Worm (Caenorhabditis elegans) whole organism, L1 larva: ENCODE results near the gene K06A9.2.
A peak's percentile ranks its signal among the peaks of the same experiment; 100 is the strongest.

Experiments used
- C04F5.9 ChIP-seq: sonication (generic microtip); optimal IDR thresholded peaks from 2 replicates; lab custom pipeline; 2016; ENCODE audit warnings: missing genetic modification characterization, missing compliant biosample characterization
- F16B12.6 ChIP-seq: fragments of 150-350 bp; optimal IDR thresholded peaks from 2 replicates; lab custom pipeline; 2014; ENCODE audit warnings: missing biosample characterization, missing genetic modification characterization
- Y116A8C.19 ChIP-seq: sonication (generic microtip); optimal IDR thresholded peaks from 2 replicates; lab custom pipeline; 2016; ENCODE audit warnings: missing compliant biosample characterization, missing genetic modification characterization, borderline replicate concordance
- aha-1 ChIP-seq: fragments of 150-350 bp; optimal IDR thresholded peaks from 2 replicates; lab custom pipeline; 2014; ENCODE audit warnings: missing biosample characterization, missing genetic modification characterization
- blmp-1 ChIP-seq: fragments of 150-350 bp; optimal IDR thresholded peaks from 2 replicates; lab custom pipeline; 2014; ENCODE audit warnings: missing biosample characterization, missing genetic modification characterization
- ceh-63 ChIP-seq: fragments of 200-800 bp; sonication (Bioruptor generic); optimal IDR thresholded peaks from 2 replicates; lab custom pipeline; 2018; ENCODE audit warnings: mild to moderate bottlenecking, missing genetic modification characterization, missing compliant biosample characterization
- ceh-88 ChIP-seq: fragments of 200-800 bp; sonication (Bioruptor generic); IDR thresholded peaks from 2 replicates; pipeline ENCODE4 v1.3.6; 2022; ENCODE audit warnings: missing genetic modification characterization, missing compliant biosample characterization
- dsc-1 ChIP-seq: sonication (generic microtip); optimal IDR thresholded peaks from 2 replicates; lab custom pipeline; 2016; ENCODE audit warnings: mild to moderate bottlenecking, missing genetic modification characterization, missing compliant biosample characterization
- efl-1 ChIP-seq, 4 experiments: fragments of 150-350 bp; optimal IDR thresholded peaks in 3 of 4; peaks in 1 of 4; 1 replicate in 1 of 4; 2 replicates in 3 of 4; lab custom pipeline; 2014; ENCODE audit warnings: missing biosample characterization in 2 of 4, missing genetic modification characterization in 2 of 4, missing genetic modification reagents in 2 of 4
- efl-3 ChIP-seq: fragments of 200-800 bp; sonication (Bioruptor generic); optimal IDR thresholded peaks from 2 replicates; lab custom pipeline; 2018; ENCODE audit warnings: mild to moderate bottlenecking, missing genetic modification characterization, missing compliant biosample characterization
- elt-3 ChIP-seq, 6 experiments: fragments of 150-350 bp in 1 of 6; sonication (generic microtip); optimal IDR thresholded peaks; 2 replicates each; lab custom pipeline; 2017 to 2018; ENCODE audit warnings: missing biosample characterization in 6 of 6, missing genetic modification characterization in 6 of 6, inconsistent platforms in 1 of 6
- fkh-4 ChIP-seq: sonication (generic microtip); optimal IDR thresholded peaks from 2 replicates; lab custom pipeline; 2016; ENCODE audit warnings: missing compliant biosample characterization, missing genetic modification characterization, borderline replicate concordance
- fos-1 ChIP-seq: fragments of 150-350 bp; optimal IDR thresholded peaks from 2 replicates; lab custom pipeline; 2014; ENCODE audit warnings: missing biosample characterization, missing genetic modification characterization
- grh-1 ChIP-seq: fragments of 200-800 bp; sonication (Bioruptor generic); IDR thresholded peaks from 2 replicates; pipeline ENCODE4 v1.3.6; 2022; ENCODE audit warnings: missing genetic modification reagents, missing genetic modification characterization, missing compliant biosample characterization
- hpl-2 ChIP-seq: fragments of 150-350 bp; optimal IDR thresholded peaks from 2 replicates; lab custom pipeline; 2014; ENCODE audit warnings: missing biosample characterization, missing genetic modification reagents, missing genetic modification characterization
- isw-1 ChIP-seq: fragments of 200-800 bp; sonication (Bioruptor generic); IDR thresholded peaks from 2 replicates; pipeline ENCODE4 v1.3.6; 2022; ENCODE audit warnings: missing genetic modification characterization, missing compliant biosample characterization
- lin-14 ChIP-seq: fragments of 200-800 bp; sonication (Bioruptor generic); optimal IDR thresholded peaks from 2 replicates; lab custom pipeline; 2018; ENCODE audit warnings: mild to moderate bottlenecking, missing genetic modification characterization, moderate library complexity, missing compliant biosample characterization
- lin-15B ChIP-seq: fragments of 150-350 bp; sonication (generic microtip); optimal IDR thresholded peaks from 3 replicates; lab custom pipeline; 2014; ENCODE audit warnings: missing biosample characterization, missing genetic modification characterization
- lir-3 ChIP-seq: sonication (generic microtip); optimal IDR thresholded peaks from 2 replicates; lab custom pipeline; 2016; ENCODE audit warnings: mild to moderate bottlenecking, missing genetic modification characterization, moderate library complexity, missing compliant biosample characterization; ENCODE audit not compliant: poor library complexity
- lsy-2 ChIP-seq, 2 experiments: fragments of 150-350 bp; optimal IDR thresholded peaks; 2 replicates each; lab custom pipeline; 2014; ENCODE audit warnings: missing biosample characterization in 2 of 2, missing genetic modification characterization in 2 of 2
- nhr-77 ChIP-seq: fragments of 150-350 bp; optimal IDR thresholded peaks from 2 replicates; lab custom pipeline; 2014; ENCODE audit warnings: missing biosample characterization, missing genetic modification characterization
- nhr-85 ChIP-seq: sonication (generic microtip); peaks from one replicate; lab custom pipeline; 2016; ENCODE audit warnings: missing genetic modification characterization, inconsistent platforms, missing compliant biosample characterization
- pag-3 ChIP-seq: sonication (generic microtip); optimal IDR thresholded peaks from 2 replicates; lab custom pipeline; 2017; ENCODE audit warnings: missing genetic modification characterization, mild to moderate bottlenecking, missing compliant biosample characterization, antibody characterized with exemption, borderline replicate concordance; ENCODE audit not compliant: insufficient read depth
- pax-3 ChIP-seq: fragments of 200-800 bp; sonication (Bioruptor generic); optimal IDR thresholded peaks from 2 replicates; lab custom pipeline; 2018; ENCODE audit warnings: mild to moderate bottlenecking, missing genetic modification characterization, moderate library complexity, missing compliant biosample characterization
- rnt-1 ChIP-seq: sonication (generic microtip); optimal IDR thresholded peaks from 2 replicates; lab custom pipeline; 2016; ENCODE audit warnings: mild to moderate bottlenecking, missing genetic modification characterization, moderate library complexity, missing compliant biosample characterization
- snu-23 ChIP-seq: sonication (generic microtip); optimal IDR thresholded peaks from 2 replicates; lab custom pipeline; 2016; ENCODE audit warnings: missing genetic modification characterization, missing compliant biosample characterization
- sox-4 ChIP-seq: sonication (generic microtip); optimal IDR thresholded peaks from 2 replicates; lab custom pipeline; 2016; ENCODE audit warnings: missing genetic modification characterization, missing compliant biosample characterization
- swsn-7 ChIP-seq: sonication (generic microtip); optimal IDR thresholded peaks from 2 replicates; lab custom pipeline; 2016; ENCODE audit warnings: missing genetic modification characterization, missing compliant biosample characterization
- tbx-2 ChIP-seq: sonication (generic microtip); optimal IDR thresholded peaks from 2 replicates; lab custom pipeline; 2016; ENCODE audit warnings: missing genetic modification characterization, missing compliant biosample characterization
- tlp-1 ChIP-seq: fragments of 150-350 bp; optimal IDR thresholded peaks from 2 replicates; lab custom pipeline; 2014; ENCODE audit warnings: missing biosample characterization, missing genetic modification characterization
- unc-30 ChIP-seq: sonication (generic microtip); optimal IDR thresholded peaks from 2 replicates; lab custom pipeline; 2017; ENCODE audit warnings: missing biosample characterization, missing genetic modification characterization
- unc-98 ChIP-seq: fragments of 200-800 bp; sonication (Bioruptor generic); IDR thresholded peaks from 2 replicates; pipeline ENCODE4 v1.3.6; 2022; ENCODE audit warnings: missing genetic modification characterization, missing compliant biosample characterization
- xbp-1 ChIP-seq: sonication (generic microtip); optimal IDR thresholded peaks from 2 replicates; lab custom pipeline; 2016; ENCODE audit warnings: missing genetic modification characterization, missing compliant biosample characterization
- ztf-11 ChIP-seq, 2 experiments: sonication (generic microtip); optimal IDR thresholded peaks; 2 replicates each; lab custom pipeline; 2016 to 2017; ENCODE audit warnings: missing genetic modification characterization in 2 of 2, missing biosample characterization in 1 of 2, missing compliant biosample characterization in 1 of 2
- ztf-4 ChIP-seq: fragments of 150-350 bp; optimal IDR thresholded peaks from 2 replicates; lab custom pipeline; 2014; ENCODE audit warnings: missing biosample characterization, missing genetic modification characterization

The K06A9.2 gene

DNA sequence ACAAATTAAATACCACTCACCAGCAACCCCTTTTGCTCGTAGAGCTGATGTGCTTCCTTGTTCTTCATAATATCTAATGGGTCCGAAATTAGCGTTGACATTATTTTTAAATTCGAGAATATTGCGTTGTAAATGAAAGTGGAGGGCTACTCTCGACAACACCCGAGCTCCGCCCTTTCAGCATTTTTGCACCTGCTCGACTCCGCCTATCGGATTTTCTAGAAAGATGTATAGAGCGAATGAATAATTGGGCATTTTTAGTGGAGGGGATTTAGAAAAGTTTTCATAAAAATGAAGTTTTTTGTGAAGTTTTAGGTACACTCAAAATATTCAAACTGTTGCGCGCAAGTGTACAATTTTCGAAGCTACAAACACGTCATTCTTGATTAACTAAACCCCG lies 41.9 kb upstream of the K06A9.2 start, which contains the start of gene F09E10.5:
Gene F09E10.5, minus strand, starts transcription at position 101 of the 400 bp plus-strand sequence.
- TF ChIP-seq tlp-1 (tag; lab: Kevin White, UChicago) = no peak
- TF ChIP-seq grh-1 (GFP tag; lab: Robert Waterston, UW) = no peak
- TF ChIP-seq aha-1 = no peak
- no peak for TF ChIP-seq snu-23
- no peak for TF ChIP-seq xbp-1 (tag; lab: Kevin White, UChicago)
- no peak for TF ChIP-seq pax-3 (tag; lab: Kevin White, UChicago)
- TF ChIP-seq, all 84 proteins: peak for 0

DNA sequence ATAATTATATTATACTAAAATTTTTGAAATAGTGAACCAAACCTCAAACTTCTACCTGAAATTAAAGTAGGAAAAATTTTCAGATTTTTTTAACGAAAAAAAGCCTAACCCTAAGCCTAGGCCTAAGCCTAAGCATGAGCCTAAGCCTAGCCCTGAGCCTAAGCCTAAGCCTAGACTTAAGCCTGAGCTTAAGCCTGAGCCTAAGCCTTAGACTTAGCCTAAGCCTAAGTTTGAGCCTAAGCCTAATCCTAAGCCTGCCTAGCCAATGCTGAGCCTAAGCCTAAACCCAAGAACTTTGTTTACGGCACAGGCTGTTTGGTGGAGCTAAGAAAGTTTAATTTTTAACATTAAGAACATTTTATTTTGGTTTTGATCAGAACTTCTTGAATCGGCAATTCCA lies 40.2 kb upstream of the K06A9.2 start:
- TF ChIP-seq xbp-1 (tag; lab: Kevin White, UChicago) (no peak), isw-1 (GFP tag; lab: Robert Waterston, UW) (no peak), swsn-7 (tag; lab: Kevin White, UChicago) (no peak)

DNA sequence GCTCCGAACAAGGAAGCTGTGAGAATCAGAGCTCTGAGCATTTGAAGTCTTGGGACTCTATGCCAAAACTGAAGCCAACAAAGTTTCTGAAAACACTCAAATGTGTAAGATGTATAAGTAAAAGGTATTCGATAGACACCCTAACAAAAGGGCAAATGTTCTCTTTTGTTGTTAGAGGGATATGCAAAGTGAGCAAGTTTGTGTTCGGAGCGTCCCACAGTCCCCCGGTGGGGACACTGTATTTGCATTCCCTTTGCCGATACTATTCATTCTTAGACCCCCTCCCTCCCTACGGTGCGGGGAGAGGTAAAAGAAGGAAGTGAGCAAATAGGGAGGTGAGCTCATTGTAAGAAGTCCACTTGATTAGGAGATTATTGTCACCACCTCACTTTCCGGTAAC lies 38.6 kb upstream of the K06A9.2 start, which contains the start of gene F09E10.6:
Gene F09E10.6, minus strand, starts transcription at position 101 of the 400 bp plus-strand sequence.
- TF ChIP-seq fos-1 (tag; lab: Kevin White, UChicago) (no peak), lin-15B (tag; lab: Kevin White, UChicago) (no peak), efl-3 (GFP tag; lab: Kevin White, UChicago) (no peak), lin-14 (GFP tag; lab: Kevin White, UChicago) (no peak), sox-4 (no peak), lir-3 (no peak)

DNA sequence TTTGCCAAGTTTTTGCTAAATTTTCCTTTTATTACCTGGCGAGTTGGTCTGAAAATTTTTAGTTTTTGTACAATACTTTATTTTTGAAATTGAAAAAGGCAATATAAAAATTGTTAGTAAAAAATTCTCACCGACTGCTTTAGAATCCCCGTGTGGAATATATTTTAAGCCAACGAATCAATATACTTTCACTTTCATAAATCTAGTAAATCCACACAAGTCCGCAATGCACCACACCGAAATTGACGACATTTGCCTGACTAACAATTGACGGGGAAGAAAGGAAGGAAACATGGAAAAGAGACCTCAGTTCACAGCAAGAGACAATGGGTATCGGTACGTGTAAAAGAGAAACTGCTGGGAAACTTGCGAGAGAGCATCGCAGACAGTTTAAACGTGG lies 36.7 kb upstream of the K06A9.2 start:
- TF ChIP-seq snu-23 = peak; percentile 8
- TF ChIP-seq elt-3 (tag; optimal IDR thresholded peaks at IDR 0.05; lab: Kevin White, UChicago) = no peak
- peak; percentile 30 for TF ChIP-seq rnt-1 (tag; lab: Kevin White, UChicago)
- peak; percentile 53 for TF ChIP-seq F16B12.6
- peak; percentile 94 for TF ChIP-seq blmp-1 (tag; lab: Kevin White, UChicago)

DNA sequence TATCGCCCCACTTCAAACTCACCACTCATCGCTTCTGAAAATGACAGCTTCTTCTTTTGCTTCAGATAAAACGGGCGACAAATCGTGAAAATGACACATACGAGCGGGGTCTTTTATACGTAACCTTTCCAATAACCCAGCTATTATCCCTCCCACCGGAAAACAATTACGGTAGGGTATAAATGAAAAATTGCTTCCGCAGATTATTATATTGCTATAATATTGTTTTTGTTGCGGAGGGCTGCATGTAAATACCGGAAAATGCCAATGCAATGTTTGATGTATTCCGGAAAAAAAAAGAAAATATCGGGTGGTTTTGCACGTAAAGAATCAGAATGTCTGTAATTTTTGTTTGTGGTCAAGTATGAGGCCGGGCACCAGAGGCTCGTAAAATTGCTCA lies 34.4 kb upstream of the K06A9.2 start, which contains the start of gene F09E10.7:
Gene F09E10.7, minus strand, starts transcription at position 101 of the 400 bp plus-strand sequence.
- TF ChIP-seq efl-1 (optimal IDR thresholded peaks at IDR 0.05; lab: Kevin White, UChicago) (no peak), efl-1 (GFP tag; optimal IDR thresholded peaks at IDR 0.05 in 1 of 2; lab: Kevin White, UChicago) (peak in 1 of 2 experiments; percentile 66), ztf-11 (tag; optimal IDR thresholded peaks at IDR 0.05; lab: Kevin White, UChicago) (no peak)

DNA sequence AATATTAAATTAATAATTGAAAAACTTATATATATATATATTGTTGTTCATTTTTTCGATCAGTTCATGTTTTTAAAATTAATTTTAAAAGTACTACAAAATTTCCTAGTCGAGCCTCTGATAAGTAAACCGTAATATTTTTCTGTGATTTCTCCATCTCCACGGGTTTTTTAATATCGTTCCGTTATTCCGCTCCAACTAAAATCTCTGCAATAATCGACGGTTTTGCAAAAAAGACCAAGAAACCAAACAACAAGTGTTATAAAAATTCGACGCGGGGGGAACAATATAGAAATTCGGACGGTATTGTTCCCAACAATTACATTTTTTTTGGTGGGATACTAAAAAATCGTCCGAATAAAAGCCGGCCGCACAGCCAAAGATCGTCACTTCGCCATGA lies 33.7 kb upstream of the K06A9.2 start, which contains the start of gene F09E10.1:
Gene F09E10.1, plus strand, starts transcription at position 301 of the 400 bp plus-strand sequence.
- TF ChIP-seq unc-98 = no peak
- no peak for TF ChIP-seq F16B12.6
- TF ChIP-seq rnt-1 (tag; lab: Kevin White, UChicago) = no peak
- no peak for TF ChIP-seq dsc-1 (tag; lab: Kevin White, UChicago)
- no peak for TF ChIP-seq fkh-4 (tag; lab: Kevin White, UChicago)
- no peak for TF ChIP-seq blmp-1 (tag; lab: Kevin White, UChicago)
- TF ChIP-seq lir-3 = no peak
- no peak for TF ChIP-seq efl-1 (optimal IDR thresholded peaks at IDR 0.05; lab: Kevin White, UChicago)
- TF ChIP-seq efl-1 (GFP tag; optimal IDR thresholded peaks at IDR 0.05 in 1 of 2; lab: Kevin White, UChicago) = no peak

DNA sequence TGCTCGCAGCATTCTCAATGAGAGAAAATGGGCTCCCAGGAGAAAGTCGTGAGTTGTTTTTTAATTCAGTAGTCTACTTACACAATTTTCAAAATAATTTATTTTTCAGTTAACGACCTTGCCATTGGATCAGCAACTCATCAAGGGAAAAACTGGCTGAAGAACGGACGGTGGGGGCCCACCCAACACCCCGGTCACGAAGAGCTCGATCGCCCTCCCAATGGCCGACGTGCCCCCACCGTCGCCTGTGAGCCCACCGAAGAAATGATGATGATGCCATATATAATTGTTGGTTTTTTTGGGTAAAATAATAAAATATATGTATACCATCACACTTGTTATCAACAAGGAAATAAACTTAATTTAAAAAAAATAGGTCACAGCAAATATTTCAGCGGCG lies 33.3 kb upstream of the K06A9.2 start:
- TF ChIP-seq nhr-85 = peak; percentile 57
- no peak for TF ChIP-seq ceh-63

DNA sequence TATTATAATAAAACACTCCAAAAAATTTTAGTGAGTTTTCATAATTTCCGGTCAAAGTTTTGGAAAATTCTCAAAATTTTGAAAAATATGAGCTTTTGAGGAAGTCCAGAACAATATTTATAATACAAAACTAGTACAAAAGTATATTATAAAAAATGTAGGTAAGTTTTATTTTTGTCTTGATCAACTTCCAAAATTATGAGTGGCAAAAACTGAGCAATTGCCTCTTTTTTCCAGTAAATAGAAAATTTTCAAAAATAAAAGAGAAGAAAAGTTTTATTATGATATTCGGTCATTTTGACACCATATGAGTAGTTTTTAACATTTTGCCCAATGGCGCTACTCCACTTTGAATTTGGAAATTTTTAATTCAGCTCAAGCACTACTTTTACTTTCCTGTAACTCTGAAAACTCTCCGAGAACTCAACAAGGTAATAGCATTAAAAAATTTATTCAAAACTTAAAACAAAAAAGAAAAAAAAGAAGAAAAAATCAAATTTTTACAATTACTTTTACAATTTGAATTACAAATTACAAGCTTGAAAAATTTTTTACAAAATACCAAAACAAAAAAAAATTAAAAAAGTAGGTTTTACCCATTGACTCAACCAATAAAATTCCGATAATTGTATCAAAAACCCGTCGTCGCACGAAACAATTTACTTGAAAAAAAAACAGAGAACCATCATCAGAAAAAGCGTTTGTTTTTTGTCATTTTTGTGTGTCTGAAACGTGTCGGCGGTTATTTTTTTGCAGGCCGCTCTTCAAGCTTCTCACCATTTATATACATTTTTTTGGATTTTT lies 32.3 kb upstream of the K06A9.2 start:
- TF ChIP-seq ztf-4 (tag; lab: Kevin White, UChicago) (peak; percentile 59), rnt-1 (tag; lab: Kevin White, UChicago) (peak; percentile 55), tbx-2 (tag; lab: Kevin White, UChicago) (peak; percentile 32), grh-1 (GFP tag; lab: Robert Waterston, UW) (peak; percentile 61), ceh-88 (GFP tag; lab: Robert Waterston, UW) (peak; percentile 87), lsy-2 (tag; optimal IDR thresholded peaks at IDR 0.05; lab: Kevin White, UChicago) (peak; percentile 37 to 52), hpl-2 (GFP tag; lab: Kevin White, UChicago) (peak; percentile 38), unc-30 (tag; lab: Kevin White, UChicago) (no peak), sox-4 (no peak), nhr-77 (tag; lab: Kevin White, UChicago) (no peak), pag-3 (tag; lab: Kevin White, UChicago) (no peak), ceh-63 (no peak), Y116A8C.19 (no peak), C04F5.9 (tag; lab: Kevin White, UChicago) (peak; percentile 37)
